Worm (Caenorhabditis elegans): ENCODE measurements around the gene F09F7.6.

- no peak for TF ChIP-seq zag-1 (tag; optimal IDR thresholded peaks at IDR 0.05)
- no peak for TF ChIP-seq nhr-237 (tag; optimal IDR thresholded peaks at IDR 0.05)
- TF ChIP-seq pha-4 (tag; optimal IDR thresholded peaks at IDR 0.05), result no peak
- no peak for TF ChIP-seq ztf-4 (tag; optimal IDR thresholded peaks at IDR 0.05)
- TF ChIP-seq fkh-10 (GFP tag; optimal IDR thresholded peaks at IDR 0.05), result no peak
- no peak for TF ChIP-seq skn-1 (tag; optimal IDR thresholded peaks at IDR 0.05)
- TF ChIP-seq pqm-1 (tag; optimal IDR thresholded peaks at IDR 0.05), result no peak
- TF ChIP-seq nhr-77 (tag; optimal IDR thresholded peaks at IDR 0.05), result no peak
- TF ChIP-seq egl-27 (tag; optimal IDR thresholded peaks at IDR 0.05), result no peak
- TF ChIP-seq ztf-11 (tag; optimal IDR thresholded peaks at IDR 0.05), result no peak
- TF ChIP-seq lin-39 (tag; optimal IDR thresholded peaks at IDR 0.05), result no peak
- no peak for TF ChIP-seq snpc-4 (tag; optimal IDR thresholded peaks at IDR 0.05)
Measured at ce11 chrIII:5581049-5581448, 29.1 kb upstream of the F09F7.6 start, which contains the start of gene F56D2.5.

All from whole organism, L3 larva.